Worm (Caenorhabditis elegans) whole organism, L4 larva: ENCODE data around the gene Y4C6A.3.
"Not testable (repeated sequence)": the region's sequence is repeated elsewhere in the genome, so short reads cannot be mapped to it uniquely, and the experiment has no call there.

ENCODE experiments used
- F37D6.2 ChIP-seq: sonication (generic microtip); optimal IDR thresholded peaks from 2 replicates; lab custom pipeline; 2016; ENCODE audit warnings: mild to moderate bottlenecking, missing genetic modification characterization, missing compliant biosample characterization
- ZK337.2 ChIP-seq: fragments of 200-800 bp; sonication (Bioruptor generic); IDR thresholded peaks from 2 replicates; pipeline ENCODE4 v1.3.6; 2022; ENCODE audit warnings: missing genetic modification reagents, missing genetic modification characterization, missing compliant biosample characterization
- ZK546.5 ChIP-seq, 2 experiments: sonication (generic microtip); optimal IDR thresholded peaks; 2 replicates each; lab custom pipeline; 2017; ENCODE audit warnings: missing biosample characterization in 2 of 2, missing genetic modification characterization in 2 of 2
- aly-2 ChIP-seq: sonication (generic microtip); optimal IDR thresholded peaks from 2 replicates; lab custom pipeline; 2018; ENCODE audit warnings: missing biosample characterization, missing genetic modification characterization
- ceh-20 ChIP-seq: fragments of 200-800 bp; sonication (Bioruptor generic); IDR thresholded peaks from 2 replicates; pipeline ENCODE4 v1.3.6; 2022; ENCODE audit warnings: missing genetic modification reagents, missing genetic modification characterization, missing compliant biosample characterization
- ceh-32 ChIP-seq: sonication (generic microtip); optimal IDR thresholded peaks from 2 replicates; lab custom pipeline; 2016; ENCODE audit warnings: mild to moderate bottlenecking, missing genetic modification characterization, missing compliant biosample characterization; ENCODE audit not compliant: poor library complexity
- ceh-62 ChIP-seq: sonication (generic microtip); optimal IDR thresholded peaks from 2 replicates; lab custom pipeline; 2017; ENCODE audit warnings: missing biosample characterization, missing genetic modification characterization
- ceh-82 ChIP-seq: sonication (generic microtip); optimal IDR thresholded peaks from 2 replicates; lab custom pipeline; 2017; ENCODE audit warnings: missing biosample characterization, missing genetic modification characterization
- ces-1 ChIP-seq: fragments of 150-350 bp; sonication (generic microtip); optimal IDR thresholded peaks from 4 replicates; lab custom pipeline; 2014; ENCODE audit warnings: missing biosample characterization, missing genetic modification reagents, missing genetic modification characterization
- cey-2 ChIP-seq: sonication (generic microtip); optimal IDR thresholded peaks from 3 replicates; lab custom pipeline; 2017; ENCODE audit warnings: missing genetic modification characterization, mild to moderate bottlenecking, missing compliant biosample characterization, antibody characterized with exemption, borderline replicate concordance; ENCODE audit not compliant: insufficient read depth
- daf-19 ChIP-seq: fragments of 200-800 bp; sonication (Bioruptor generic); conservative IDR thresholded peaks from 2 replicates; pipeline ENCODE4 v1.3.6; 2022; ENCODE audit warnings: missing genetic modification characterization, missing compliant biosample characterization
- dmd-8 ChIP-seq: fragments of 200-800 bp; sonication (Bioruptor generic); IDR thresholded peaks from 2 replicates; pipeline ENCODE4 v1.3.6; 2022; ENCODE audit warnings: missing genetic modification characterization, missing compliant biosample characterization
- dmd-9 ChIP-seq: fragments of 200-800 bp; sonication (Bioruptor generic); IDR thresholded peaks from 2 replicates; pipeline ENCODE4 v1.3.6; 2022; ENCODE audit warnings: missing genetic modification reagents, missing genetic modification characterization, missing compliant biosample characterization
- egl-43 ChIP-seq: fragments of 200-800 bp; sonication (Bioruptor generic); IDR thresholded peaks from 2 replicates; pipeline ENCODE4 v1.3.6; 2022; ENCODE audit warnings: missing genetic modification reagents, missing genetic modification characterization, missing compliant biosample characterization
- fos-1 ChIP-seq: fragments of 150-350 bp; optimal IDR thresholded peaks from 2 replicates; lab custom pipeline; 2014; ENCODE audit warnings: missing biosample characterization, missing genetic modification characterization
- jun-1 ChIP-seq: fragments of 150-350 bp; optimal IDR thresholded peaks from 2 replicates; lab custom pipeline; 2014; ENCODE audit warnings: missing biosample characterization, missing genetic modification reagents, missing genetic modification characterization
- lim-7 ChIP-seq: fragments of 200-800 bp; sonication (Bioruptor generic); IDR thresholded peaks from 2 replicates; pipeline ENCODE4 v1.3.6; 2022; ENCODE audit warnings: missing genetic modification characterization, missing compliant biosample characterization
- lin-1 ChIP-seq: fragments of 200-800 bp; sonication (Bioruptor generic); IDR thresholded peaks from 2 replicates; pipeline ENCODE4 v1.3.6; 2022; ENCODE audit warnings: missing genetic modification reagents, missing genetic modification characterization, missing compliant biosample characterization
- lir-3 ChIP-seq: sonication (generic microtip); optimal IDR thresholded peaks from 2 replicates; lab custom pipeline; 2016; ENCODE audit warnings: mild to moderate bottlenecking, missing genetic modification characterization, missing compliant biosample characterization
- madf-5 ChIP-seq, 2 experiments: fragments of 200-800 bp; sonication (Bioruptor generic); IDR thresholded peaks; 2 replicates each; pipeline ENCODE4 v1.3.6; 2022; ENCODE audit warnings: missing compliant biosample characterization in 2 of 2, missing genetic modification characterization in 2 of 2
- nhr-25 ChIP-seq: sonication (generic microtip); optimal IDR thresholded peaks from 2 replicates; lab custom pipeline; 2017; ENCODE audit warnings: missing genetic modification characterization, mild to moderate bottlenecking, missing compliant biosample characterization, antibody characterized with exemption, moderate library complexity, borderline replicate concordance; ENCODE audit not compliant: insufficient read depth
- skn-1 ChIP-seq: fragments of 150-350 bp; optimal IDR thresholded peaks from 2 replicates; lab custom pipeline; 2014; ENCODE audit warnings: missing biosample characterization, missing genetic modification characterization
- snpc-1.2 ChIP-seq: fragments of 200-800 bp; sonication (Bioruptor generic); IDR thresholded peaks from 2 replicates; pipeline ENCODE4 v1.3.6; 2022; ENCODE audit warnings: missing genetic modification reagents, missing genetic modification characterization, missing compliant biosample characterization
- spr-3 ChIP-seq: fragments of 200-800 bp; sonication (Bioruptor generic); optimal IDR thresholded peaks from 2 replicates; lab custom pipeline; 2018; ENCODE audit warnings: mild to moderate bottlenecking, missing genetic modification characterization, missing compliant biosample characterization
- unc-62 ChIP-seq, 3 experiments: fragments of 150-350 bp in 1 of 3; sonication (generic microtip); optimal IDR thresholded peaks in 2 of 3; peaks in 1 of 3; 1 replicate in 1 of 3; 2 replicates in 2 of 3; lab custom pipeline; 2014 to 2017; ENCODE audit warnings: missing biosample characterization in 3 of 3, missing genetic modification characterization in 3 of 3, missing genetic modification reagents in 3 of 3, missing genotype in 1 of 3
- zfp-2 ChIP-seq: sonication (generic microtip); optimal IDR thresholded peaks from 2 replicates; lab custom pipeline; 2016; ENCODE audit warnings: mild to moderate bottlenecking, missing genetic modification characterization, missing compliant biosample characterization
- zip-2 ChIP-seq: fragments of 150-350 bp; optimal IDR thresholded peaks from 2 replicates; lab custom pipeline; 2014; ENCODE audit warnings: missing biosample characterization, missing genetic modification characterization

Y4C6A.3 gene

DNA sequence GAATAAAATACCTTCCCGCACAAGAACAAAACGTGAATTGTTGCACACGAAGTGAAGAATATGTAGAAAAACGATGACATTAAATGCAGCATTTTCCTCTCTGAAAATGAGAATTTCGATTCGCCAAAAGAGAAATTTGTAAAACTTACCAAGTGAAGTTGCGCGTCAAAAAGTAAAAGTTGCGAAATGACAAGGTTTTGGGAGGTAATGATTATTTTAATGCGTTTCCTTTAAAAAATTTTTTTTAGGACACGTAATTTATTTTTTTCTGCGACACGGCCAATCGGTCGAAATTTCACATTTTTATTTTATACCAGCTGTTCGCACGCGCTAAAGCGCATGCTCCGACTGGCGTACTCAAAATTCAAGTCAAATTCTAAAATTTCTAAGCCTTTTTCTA, at the start of gene Y4C6A.3:
Gene Y4C6A.3 (minus strand): TSS at position 101 of the 400 bp plus-strand sequence.
- not testable (repeated sequence) for TF ChIP-seq zip-2; nhr-25 (tag; lab: Kevin White, UChicago); ceh-82
- TF ChIP-seq, all 104 proteins: peak for 0; not testable (repeated sequence) for 104

ce11 chrIV:5502610-5503009, 46.7 kb upstream of the Y4C6A.3 start:
- TF ChIP-seq unc-62 (GFP tag; optimal IDR thresholded peaks at IDR 0.05 in 1 of 2; lab: Kevin White, UChicago), result peak in 1 of 2 experiments; percentile 98
- no peak for TF ChIP-seq unc-62 (tag; optimal IDR thresholded peaks at IDR 0.05; lab: Kevin White, UChicago)
- TF ChIP-seq jun-1 (tag; lab: Kevin White, UChicago), result no peak

ce11 chrIV:5501414-5501813, 45.5 kb upstream of the Y4C6A.3 start:
- TF ChIP-seq ceh-32 (tag; lab: Kevin White, UChicago), result no peak

DNA sequence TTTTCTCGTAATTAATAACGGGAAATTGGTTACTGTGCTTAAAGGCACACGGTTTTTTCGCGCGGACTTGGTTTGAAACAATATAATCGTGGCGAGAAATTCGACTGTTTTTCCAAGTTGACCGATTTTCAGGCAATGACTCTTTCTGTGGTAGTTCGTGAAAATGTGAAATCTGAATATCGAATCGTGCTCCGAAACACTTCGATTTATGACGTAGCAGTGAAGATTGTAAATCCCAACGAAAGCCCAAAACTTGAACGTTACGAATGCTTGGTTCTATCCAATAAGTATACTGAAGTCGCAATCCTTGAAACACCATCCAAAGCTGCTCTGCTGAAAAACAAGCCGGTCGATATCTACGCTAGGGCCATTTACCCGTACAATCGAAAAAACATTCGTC, 38.2 kb upstream of the Y4C6A.3 start:
- TF ChIP-seq dmd-8 (GFP tag; lab: Robert Waterston, UW), result no peak
- TF ChIP-seq ZK546.5 (tag; optimal IDR thresholded peaks at IDR 0.05; lab: Kevin White, UChicago), result no peak
- TF ChIP-seq ceh-62 (tag; lab: Kevin White, UChicago), result no peak
- TF ChIP-seq unc-62 (GFP tag; optimal IDR thresholded peaks at IDR 0.05 in 1 of 2; lab: Kevin White, UChicago), result peak in 1 of 2 experiments; percentile 77
- no peak for TF ChIP-seq unc-62 (tag; optimal IDR thresholded peaks at IDR 0.05; lab: Kevin White, UChicago)
- no peak for TF ChIP-seq skn-1
- TF ChIP-seq fos-1 (tag; lab: Kevin White, UChicago), result no peak
- TF ChIP-seq, all 104 proteins: peak for 1

ce11 chrIV:5493692-5494091, 37.8 kb upstream of the Y4C6A.3 start, which contains the start of gene B0273.1:
Gene B0273.1 (plus strand): TSS chrIV:5493992.
- TF ChIP-seq ceh-20 (no peak), lim-7 (GFP tag; lab: Robert Waterston, UW) (no peak)

- no peak for TF ChIP-seq ceh-62 (tag; lab: Kevin White, UChicago)
- TF ChIP-seq ZK546.5 (tag; optimal IDR thresholded peaks at IDR 0.05; lab: Kevin White, UChicago), result no peak
- TF ChIP-seq dmd-9 (GFP tag; lab: Robert Waterston, UW), result no peak
- TF ChIP-seq cey-2 (tag; lab: Kevin White, UChicago), result no peak
- TF ChIP-seq snpc-1.2 (GFP tag; lab: Robert Waterston, UW), result no peak
- no peak for TF ChIP-seq F37D6.2 (tag; lab: Kevin White, UChicago)
- no peak for TF ChIP-seq ZK337.2 (GFP tag; lab: Robert Waterston, UW)
- TF ChIP-seq zfp-2, result no peak
- no peak for TF ChIP-seq lir-3 (tag; lab: Kevin White, UChicago)
- TF ChIP-seq madf-5 (GFP tag; IDR thresholded peaks at IDR 0.05; lab: Robert Waterston, UW), result no peak
- no peak for TF ChIP-seq spr-3
- no peak for TF ChIP-seq lin-1
- no peak for TF ChIP-seq aly-2 (tag; lab: Kevin White, UChicago)
- TF ChIP-seq lim-7 (GFP tag; lab: Robert Waterston, UW), result no peak
- TF ChIP-seq skn-1, result no peak
Measured at ce11 chrIV:5493135-5493534, 37.2 kb upstream of the Y4C6A.3 start.

- TF ChIP-seq egl-43 (GFP tag; lab: Robert Waterston, UW) (no peak), unc-62 (GFP tag; optimal IDR thresholded peaks at IDR 0.05 in 1 of 2; lab: Kevin White, UChicago) (peak in 1 of 2 experiments; percentile 63), unc-62 (tag; optimal IDR thresholded peaks at IDR 0.05; lab: Kevin White, UChicago) (no peak), nhr-25 (tag; lab: Kevin White, UChicago) (no peak), ces-1 (GFP tag; lab: Kevin White, UChicago) (no peak), daf-19 (GFP tag; lab: Robert Waterston, UW) (no peak)
Measured at ce11 chrIV:5492196-5492595, 36.3 kb upstream of the Y4C6A.3 start.
